Worm (Caenorhabditis elegans): ENCODE results near the gene ZK829.9.

The ZK829.9 gene

ce11 chrIV:11956387-11956786 is 13.9 kb upstream of the ZK829.9 start (continued):
- TF ChIP-seq aha-1 (tag) (peak; percentile 100), vab-7 (GFP tag; IDR thresholded peaks at IDR 0.05) (no peak), zfp-2 (tag; optimal IDR thresholded peaks at IDR 0.05) (peak; percentile 14), T20F7.1 (GFP tag; optimal IDR thresholded peaks at IDR 0.05) (peak; percentile 76), hlh-30 (tag; optimal IDR thresholded peaks at IDR 0.05; ENCODE audit: insufficient read depth) (peak; percentile 98), F37D6.2 (tag; optimal IDR thresholded peaks at IDR 0.05) (no peak), D1046.2 (GFP tag; IDR thresholded peaks at IDR 0.05) (peak; percentile 14; the same call in 1 of the 2 replicates), spr-3 (GFP tag; optimal IDR thresholded peaks at IDR 0.05) (no peak), mep-1 (tag; optimal IDR thresholded peaks at IDR 0.05) (peak; percentile 90), snpc-4 (tag; optimal IDR thresholded peaks at IDR 0.05) (no peak), ceh-82 (tag; optimal IDR thresholded peaks at IDR 0.05) (no peak), lin-13 (GFP tag; optimal IDR thresholded peaks at IDR 0.05) (peak; percentile 25), nhr-25 (tag; optimal IDR thresholded peaks at IDR 0.05; ENCODE audit: borderline replicate concordance, insufficient read depth) (peak; percentile 80), Y75B8A.6 (GFP tag; IDR thresholded peaks at IDR 0.05) (no peak), T26A8.4 (GFP tag; IDR thresholded peaks at IDR 0.05) (peak; percentile 60; the same call in 1 of the 2 replicates), nhr-76 (tag; optimal IDR thresholded peaks at IDR 0.05) (peak; percentile 54), nhr-111 (GFP tag; optimal IDR thresholded peaks at IDR 0.05) (no peak), dpl-1 (GFP tag; optimal IDR thresholded peaks at IDR 0.05) (peak; percentile 42), duxl-1 (tag; optimal IDR thresholded peaks at IDR 0.05; ENCODE audit: poor library complexity) (peak; percentile 48), nhr-237 (tag; optimal IDR thresholded peaks at IDR 0.05) (peak; percentile 27), mxl-2 (GFP tag; conservative IDR thresholded peaks at IDR 0.05) (peak; percentile 90), dmd-8 (GFP tag; IDR thresholded peaks at IDR 0.05) (no peak), set-16 (GFP tag; IDR thresholded peaks at IDR 0.05) (peak; percentile 80), dve-1 (tag; optimal IDR thresholded peaks at IDR 0.05; ENCODE audit: insufficient read depth) (peak; percentile 94), ceh-44 (GFP tag; IDR thresholded peaks at IDR 0.05) (no peak), attf-4 (tag; optimal IDR thresholded peaks at IDR 0.05) (no peak), ZK337.2 (GFP tag; IDR thresholded peaks at IDR 0.05) (no peak), ZK546.5 (tag; optimal IDR thresholded peaks at IDR 0.05) (no peak), cey-2 (tag; optimal IDR thresholded peaks at IDR 0.05; ENCODE audit: borderline replicate concordance, insufficient read depth) (peak; percentile 90), nhr-77 (tag; optimal IDR thresholded peaks at IDR 0.05) (peak; percentile 86), zag-1 (tag; optimal IDR thresholded peaks at IDR 0.05) (no peak), nhr-11 (tag; optimal IDR thresholded peaks at IDR 0.05) (peak; percentile 78), arid-1 (GFP tag; conservative IDR thresholded peaks at IDR 0.05) (0 out of 2 replicates have a peak, but pooled peaks have one; percentile 24), R02D3.7 (tag; optimal IDR thresholded peaks at IDR 0.05) (no peak), Y105C5A.15 (GFP tag; IDR thresholded peaks at IDR 0.05) (no peak), ztf-11 (tag; optimal IDR thresholded peaks at IDR 0.05) (no peak), madf-5 (GFP tag; IDR thresholded peaks at IDR 0.05) (peak in 1 of 2 experiments; percentile 61; a peak in 1 of 4 replicates), ctbp-1 (GFP tag; IDR thresholded peaks at IDR 0.05) (peak; percentile 61), nhr-10 (tag; optimal IDR thresholded peaks at IDR 0.05) (peak; percentile 69), hif-1 (tag; optimal IDR thresholded peaks at IDR 0.05) (peak; percentile 90 to 99), rbr-2 (tag; optimal IDR thresholded peaks at IDR 0.05) (peak; percentile 59), daf-12 (tag; optimal IDR thresholded peaks at IDR 0.05) (no peak), nhr-48 (tag; optimal IDR thresholded peaks at IDR 0.05) (peak; percentile 97), tag-97 (GFP tag; IDR thresholded peaks at IDR 0.05) (no peak), daf-19 (GFP tag; conservative IDR thresholded peaks at IDR 0.05) (no peak), F26F4.8 (GFP tag; conservative IDR thresholded peaks at IDR 0.05) (no peak), ama-1 (optimal IDR thresholded peaks at IDR 0.05) (no peak), hlh-11 (tag; optimal IDR thresholded peaks at IDR 0.05) (peak; percentile 98)
